Worm (Caenorhabditis elegans): Measurements from ENCODE around the gene F38B2.4.

F38B2.4 gene

ce11 chrX:11287617-11288016, at the start of gene F38B2.4:
Gene F38B2.4, minus strand, starts transcription at chrX:11287717.
- TF ChIP-seq mbf-1 (tag; optimal IDR thresholded peaks at IDR 0.05) = no peak
- TF ChIP-seq gmeb-1 (tag; optimal IDR thresholded peaks at IDR 0.05) = no peak
- no peak for TF ChIP-seq ZK546.5 (tag; optimal IDR thresholded peaks at IDR 0.05)
- no peak for TF ChIP-seq dmd-4 (tag; optimal IDR thresholded peaks at IDR 0.05)
- no peak for TF ChIP-seq F13H6.1 (tag; optimal IDR thresholded peaks at IDR 0.05)
- no peak for TF ChIP-seq sem-4 (tag; optimal IDR thresholded peaks at IDR 0.05)
- no peak for TF ChIP-seq aly-2 (tag; optimal IDR thresholded peaks at IDR 0.05)
- TF ChIP-seq Y55F3AM.14 (GFP tag; optimal IDR thresholded peaks at IDR 0.05) = no peak
- TF ChIP-seq nhr-237 (tag; optimal IDR thresholded peaks at IDR 0.05) = no peak
- TF ChIP-seq sma-9 (GFP tag; optimal IDR thresholded peaks at IDR 0.05) = no peak
- TF ChIP-seq sma-9 (tag; optimal IDR thresholded peaks at IDR 0.05) = no peak
- TF ChIP-seq nhr-10 (tag; optimal IDR thresholded peaks at IDR 0.05) = no peak
- no peak for TF ChIP-seq elt-1 (tag; optimal IDR thresholded peaks at IDR 0.05)
- no peak for TF ChIP-seq ztf-1 (GFP tag; conservative IDR thresholded peaks at IDR 0.05)
- TF ChIP-seq unc-55 (GFP tag; optimal IDR thresholded peaks at IDR 0.05) = no peak
- TF ChIP-seq C34F6.9 (tag; optimal IDR thresholded peaks at IDR 0.05) = no peak
- no peak for TF ChIP-seq ztf-11 (tag; optimal IDR thresholded peaks at IDR 0.05)
- no peak for TF ChIP-seq nhr-23 (tag; optimal IDR thresholded peaks at IDR 0.05)
- no peak for TF ChIP-seq ztf-4 (tag; optimal IDR thresholded peaks at IDR 0.05)

- TF ChIP-seq Y55F3AM.14 (GFP tag; optimal IDR thresholded peaks at IDR 0.05) = no peak
- no peak for TF ChIP-seq alr-1 (tag; optimal IDR thresholded peaks at IDR 0.05)
- TF ChIP-seq nhr-21 (tag; optimal IDR thresholded peaks at IDR 0.05) = no peak
- TF ChIP-seq lin-39 (tag; optimal IDR thresholded peaks at IDR 0.05) = no peak
- TF ChIP-seq mab-5 (tag; optimal IDR thresholded peaks at IDR 0.05) = no peak
- no peak for TF ChIP-seq mbf-1 (tag; optimal IDR thresholded peaks at IDR 0.05)
Measured at ce11 chrX:11337095-11337494, 49.6 kb upstream of the F38B2.4 start.

ce11 chrX:11329424-11329823, 41.9 kb upstream of the F38B2.4 start, which contains the start of gene npr-9:
Gene npr-9, plus strand, starts transcription at chrX:11329724.
- TF ChIP-seq snpc-4 (tag; optimal IDR thresholded peaks at IDR 0.05) (no peak), unc-62 (GFP tag; optimal IDR thresholded peaks at IDR 0.05) (no peak), ama-1 (optimal IDR thresholded peaks at IDR 0.05) (no peak), blmp-1 (tag; optimal IDR thresholded peaks at IDR 0.05; ENCODE audit: insufficient read depth) (no peak), ztf-1 (GFP tag; conservative IDR thresholded peaks at IDR 0.05) (no peak), nhr-25 (tag; optimal IDR thresholded peaks at IDR 0.05) (no peak), sem-4 (tag; optimal IDR thresholded peaks at IDR 0.05) (no peak), ztf-4 (tag; optimal IDR thresholded peaks at IDR 0.05) (no peak), Y55F3AM.14 (GFP tag; optimal IDR thresholded peaks at IDR 0.05) (no peak), mdl-1 (tag; optimal IDR thresholded peaks at IDR 0.05) (no peak), ztf-11 (tag; optimal IDR thresholded peaks at IDR 0.05) (no peak), nhr-6 (tag; optimal IDR thresholded peaks at IDR 0.05) (no peak), gmeb-1 (tag; optimal IDR thresholded peaks at IDR 0.05) (no peak), skn-1 (tag; optimal IDR thresholded peaks at IDR 0.05) (no peak), lsy-2 (tag; optimal IDR thresholded peaks at IDR 0.05) (no peak), aly-2 (tag; optimal IDR thresholded peaks at IDR 0.05) (no peak), nhr-10 (tag; optimal IDR thresholded peaks at IDR 0.05) (no peak), sma-9 (GFP tag; optimal IDR thresholded peaks at IDR 0.05) (no peak), sma-9 (tag; optimal IDR thresholded peaks at IDR 0.05) (no peak)

ce11 chrX:11328710-11329109, 41.2 kb upstream of the F38B2.4 start:
- TF ChIP-seq skn-1 (tag; optimal IDR thresholded peaks at IDR 0.05) (no peak), egl-27 (tag; optimal IDR thresholded peaks at IDR 0.05) (no peak), sma-9 (GFP tag; optimal IDR thresholded peaks at IDR 0.05) (no peak), sma-9 (tag; optimal IDR thresholded peaks at IDR 0.05) (no peak)

- TF ChIP-seq nhr-237 (tag; optimal IDR thresholded peaks at IDR 0.05) (no peak), aly-2 (tag; optimal IDR thresholded peaks at IDR 0.05) (no peak), nhr-129 (tag; optimal IDR thresholded peaks at IDR 0.05) (no peak), C34F6.9 (tag; optimal IDR thresholded peaks at IDR 0.05) (no peak), unc-62 (GFP tag; optimal IDR thresholded peaks at IDR 0.05) (no peak), sma-3 (GFP tag; optimal IDR thresholded peaks at IDR 0.05) (no peak), ztf-1 (GFP tag; conservative IDR thresholded peaks at IDR 0.05) (no peak), nhr-23 (tag; optimal IDR thresholded peaks at IDR 0.05) (no peak), blmp-1 (tag; optimal IDR thresholded peaks at IDR 0.05; ENCODE audit: insufficient read depth) (no peak), ztf-11 (tag; optimal IDR thresholded peaks at IDR 0.05) (no peak), fos-1 (tag; optimal IDR thresholded peaks at IDR 0.05) (no peak), nhr-11 (tag; optimal IDR thresholded peaks at IDR 0.05) (no peak), elt-3 (tag; optimal IDR thresholded peaks at IDR 0.05) (no peak)
Measured at ce11 chrX:11326827-11327226, 39.3 kb upstream of the F38B2.4 start, which contains the start of gene ZK455.5. Gene ZK455.5, minus strand, starts transcription at chrX:11326927.
